Worm (Caenorhabditis elegans) whole organism, L1 larva: ENCODE results near the gene F35H10.10.

Source experiments
- C34B4.2 ChIP-seq: sonication (generic microtip); optimal IDR thresholded peaks from 2 replicates; lab custom pipeline; 2017; ENCODE audit warnings: mild to moderate bottlenecking, missing genetic modification characterization, missing compliant biosample characterization
- F16B12.6 ChIP-seq: fragments of 150-350 bp; optimal IDR thresholded peaks from 2 replicates; lab custom pipeline; 2014; ENCODE audit warnings: missing biosample characterization, missing genetic modification characterization
- aha-1 ChIP-seq: fragments of 150-350 bp; optimal IDR thresholded peaks from 2 replicates; lab custom pipeline; 2014; ENCODE audit warnings: missing biosample characterization, missing genetic modification characterization
- alr-1 ChIP-seq: fragments of 200-800 bp; sonication (Bioruptor generic); optimal IDR thresholded peaks from 2 replicates; lab custom pipeline; 2018; ENCODE audit warnings: borderline replicate concordance, mild to moderate bottlenecking, missing genetic modification characterization, missing compliant biosample characterization
- ama-1 ChIP-seq: fragments of 150-350 bp; optimal IDR thresholded peaks from 2 replicates; lab custom pipeline; 2014
- blmp-1 ChIP-seq: fragments of 150-350 bp; optimal IDR thresholded peaks from 2 replicates; lab custom pipeline; 2014; ENCODE audit warnings: missing biosample characterization, missing genetic modification characterization
- ceh-63 ChIP-seq: fragments of 200-800 bp; sonication (Bioruptor generic); optimal IDR thresholded peaks from 2 replicates; lab custom pipeline; 2018; ENCODE audit warnings: mild to moderate bottlenecking, missing genetic modification characterization, missing compliant biosample characterization
- ceh-8 ChIP-seq: fragments of 200-800 bp; sonication (Bioruptor generic); optimal IDR thresholded peaks from 2 replicates; lab custom pipeline; 2018; ENCODE audit warnings: mild to moderate bottlenecking, missing genetic modification characterization, moderate library complexity, missing compliant biosample characterization
- ceh-90 ChIP-seq: sonication (generic microtip); optimal IDR thresholded peaks from 2 replicates; lab custom pipeline; 2016; ENCODE audit warnings: missing genetic modification characterization, missing compliant biosample characterization
- ces-1 ChIP-seq: fragments of 150-350 bp; optimal IDR thresholded peaks from 2 replicates; lab custom pipeline; 2014; ENCODE audit warnings: missing biosample characterization, missing genetic modification reagents, missing genetic modification characterization
- dpl-1 ChIP-seq, 3 experiments: fragments of 150-350 bp in 2 of 3; sonication (generic microtip) in 1 of 3; optimal IDR thresholded peaks; 2 replicates each; lab custom pipeline; 2014 to 2017; ENCODE audit warnings: missing biosample characterization in 3 of 3, missing genetic modification characterization in 3 of 3, missing genetic modification reagents in 3 of 3
- dsc-1 ChIP-seq: sonication (generic microtip); optimal IDR thresholded peaks from 2 replicates; lab custom pipeline; 2016; ENCODE audit warnings: mild to moderate bottlenecking, missing genetic modification characterization, missing compliant biosample characterization
- efl-1 ChIP-seq, 4 experiments: fragments of 150-350 bp; optimal IDR thresholded peaks in 3 of 4; peaks in 1 of 4; 1 replicate in 1 of 4; 2 replicates in 3 of 4; lab custom pipeline; 2014; ENCODE audit warnings: missing biosample characterization in 2 of 4, missing genetic modification characterization in 2 of 4, missing genetic modification reagents in 2 of 4
- efl-3 ChIP-seq: fragments of 200-800 bp; sonication (Bioruptor generic); optimal IDR thresholded peaks from 2 replicates; lab custom pipeline; 2018; ENCODE audit warnings: mild to moderate bottlenecking, missing genetic modification characterization, missing compliant biosample characterization
- egl-13 ChIP-seq: sonication (generic microtip); optimal IDR thresholded peaks from 2 replicates; lab custom pipeline; 2016; ENCODE audit warnings: missing genotype, missing genetic modification reagents, missing genetic modification characterization, missing compliant biosample characterization
- elt-2 ChIP-seq: sonication (generic microtip); optimal IDR thresholded peaks from 2 replicates; lab custom pipeline; 2016; ENCODE audit warnings: missing genetic modification characterization, mild to moderate bottlenecking, inconsistent platforms, missing compliant biosample characterization, missing genetic modification reagents
- elt-3 ChIP-seq, 6 experiments: fragments of 150-350 bp in 1 of 6; sonication (generic microtip); optimal IDR thresholded peaks; 2 replicates each; lab custom pipeline; 2017 to 2018; ENCODE audit warnings: missing biosample characterization in 6 of 6, missing genetic modification characterization in 6 of 6, inconsistent platforms in 1 of 6
- ets-5 ChIP-seq: fragments of 200-800 bp; sonication (Bioruptor generic); IDR thresholded peaks from 2 replicates; pipeline ENCODE4 v1.3.6; 2022; ENCODE audit warnings: missing genetic modification characterization, missing compliant biosample characterization
- grh-1 ChIP-seq: fragments of 200-800 bp; sonication (Bioruptor generic); IDR thresholded peaks from 2 replicates; pipeline ENCODE4 v1.3.6; 2022; ENCODE audit warnings: missing genetic modification reagents, missing genetic modification characterization, missing compliant biosample characterization
- hpl-2 ChIP-seq: fragments of 150-350 bp; optimal IDR thresholded peaks from 2 replicates; lab custom pipeline; 2014; ENCODE audit warnings: missing biosample characterization, missing genetic modification reagents, missing genetic modification characterization
- irx-1 ChIP-seq: sonication (generic microtip); optimal IDR thresholded peaks from 2 replicates; lab custom pipeline; 2016; ENCODE audit warnings: missing genetic modification characterization, missing compliant biosample characterization
- jun-1 ChIP-seq: fragments of 150-350 bp; optimal IDR thresholded peaks from 2 replicates; lab custom pipeline; 2014; ENCODE audit warnings: missing biosample characterization, missing genetic modification reagents, missing genetic modification characterization
- lin-14 ChIP-seq: fragments of 200-800 bp; sonication (Bioruptor generic); optimal IDR thresholded peaks from 2 replicates; lab custom pipeline; 2018; ENCODE audit warnings: mild to moderate bottlenecking, missing genetic modification characterization, moderate library complexity, missing compliant biosample characterization
- lin-15B ChIP-seq: fragments of 150-350 bp; sonication (generic microtip); optimal IDR thresholded peaks from 3 replicates; lab custom pipeline; 2014; ENCODE audit warnings: missing biosample characterization, missing genetic modification characterization
- lin-35 ChIP-seq, 2 experiments: fragments of 150-350 bp; optimal IDR thresholded peaks; 2 replicates each; lab custom pipeline; 2014; ENCODE audit warnings: missing biosample characterization in 2 of 2, missing genetic modification characterization in 2 of 2, missing genetic modification reagents in 2 of 2
- lin-39 ChIP-seq: fragments of 150-350 bp; optimal IDR thresholded peaks from 2 replicates; lab custom pipeline; 2014; ENCODE audit warnings: missing biosample characterization, missing genetic modification reagents, missing genetic modification characterization
- lir-3 ChIP-seq: sonication (generic microtip); optimal IDR thresholded peaks from 2 replicates; lab custom pipeline; 2016; ENCODE audit warnings: mild to moderate bottlenecking, missing genetic modification characterization, moderate library complexity, missing compliant biosample characterization; ENCODE audit not compliant: poor library complexity
- lsy-2 ChIP-seq, 2 experiments: fragments of 150-350 bp; optimal IDR thresholded peaks; 2 replicates each; lab custom pipeline; 2014; ENCODE audit warnings: missing biosample characterization in 2 of 2, missing genetic modification characterization in 2 of 2
- nhr-11 ChIP-seq: fragments of 150-350 bp; optimal IDR thresholded peaks from 2 replicates; lab custom pipeline; 2014; ENCODE audit warnings: missing biosample characterization, missing genetic modification characterization
- nhr-12 ChIP-seq: sonication (generic microtip); optimal IDR thresholded peaks from 2 replicates; lab custom pipeline; 2017; ENCODE audit warnings: missing biosample characterization, missing genetic modification characterization
- nhr-19 ChIP-seq: fragments of 200-800 bp; sonication (Bioruptor generic); conservative IDR thresholded peaks from 2 replicates; pipeline ENCODE4 v1.3.6; 2022; ENCODE audit warnings: missing genetic modification characterization, missing compliant biosample characterization
- nhr-47 ChIP-seq: sonication (generic microtip); optimal IDR thresholded peaks from 2 replicates; lab custom pipeline; 2016; ENCODE audit warnings: mild to moderate bottlenecking, missing genetic modification characterization, moderate library complexity, missing compliant biosample characterization
- nhr-71 ChIP-seq: sonication (generic microtip); optimal IDR thresholded peaks from 2 replicates; lab custom pipeline; 2016; ENCODE audit warnings: mild to moderate bottlenecking, missing genetic modification characterization, moderate library complexity, missing compliant biosample characterization
- nhr-76 ChIP-seq: sonication (generic microtip); optimal IDR thresholded peaks from 2 replicates; lab custom pipeline; 2017; ENCODE audit warnings: missing biosample characterization, missing genetic modification characterization
- nhr-77 ChIP-seq: fragments of 150-350 bp; optimal IDR thresholded peaks from 2 replicates; lab custom pipeline; 2014; ENCODE audit warnings: missing biosample characterization, missing genetic modification characterization
- nhr-85 ChIP-seq: sonication (generic microtip); peaks from one replicate; lab custom pipeline; 2016; ENCODE audit warnings: missing genetic modification characterization, inconsistent platforms, missing compliant biosample characterization
- nhr-90 ChIP-seq: sonication (generic microtip); optimal IDR thresholded peaks from 2 replicates; lab custom pipeline; 2016; ENCODE audit warnings: mild to moderate bottlenecking, missing genetic modification characterization, missing compliant biosample characterization; ENCODE audit not compliant: poor library complexity
- pag-3 ChIP-seq: sonication (generic microtip); optimal IDR thresholded peaks from 2 replicates; lab custom pipeline; 2017; ENCODE audit warnings: missing genetic modification characterization, mild to moderate bottlenecking, missing compliant biosample characterization, antibody characterized with exemption, borderline replicate concordance; ENCODE audit not compliant: insufficient read depth
- pqm-1 ChIP-seq: sonication (generic microtip); optimal IDR thresholded peaks from 3 replicates; lab custom pipeline; 2017; ENCODE audit warnings: missing biosample characterization, missing genetic modification characterization
- rnt-1 ChIP-seq: sonication (generic microtip); optimal IDR thresholded peaks from 2 replicates; lab custom pipeline; 2016; ENCODE audit warnings: mild to moderate bottlenecking, missing genetic modification characterization, moderate library complexity, missing compliant biosample characterization
- skn-1 ChIP-seq: fragments of 150-350 bp; optimal IDR thresholded peaks from 2 replicates; lab custom pipeline; 2014; ENCODE audit warnings: missing biosample characterization, missing genetic modification characterization
- swsn-7 ChIP-seq: sonication (generic microtip); optimal IDR thresholded peaks from 2 replicates; lab custom pipeline; 2016; ENCODE audit warnings: missing genetic modification characterization, missing compliant biosample characterization
- tbx-2 ChIP-seq: sonication (generic microtip); optimal IDR thresholded peaks from 2 replicates; lab custom pipeline; 2016; ENCODE audit warnings: missing genetic modification characterization, missing compliant biosample characterization
- tlp-1 ChIP-seq: fragments of 150-350 bp; optimal IDR thresholded peaks from 2 replicates; lab custom pipeline; 2014; ENCODE audit warnings: missing biosample characterization, missing genetic modification characterization
- unc-30 ChIP-seq: sonication (generic microtip); optimal IDR thresholded peaks from 2 replicates; lab custom pipeline; 2017; ENCODE audit warnings: missing biosample characterization, missing genetic modification characterization
- unc-62 ChIP-seq: fragments of 150-350 bp; optimal IDR thresholded peaks from 2 replicates; lab custom pipeline; 2014; ENCODE audit warnings: missing biosample characterization, missing genetic modification reagents, missing genetic modification characterization
- unc-86 ChIP-seq: sonication (generic microtip); optimal IDR thresholded peaks from 2 replicates; lab custom pipeline; 2016; ENCODE audit warnings: missing genetic modification characterization, missing compliant biosample characterization
- unc-98 ChIP-seq: fragments of 200-800 bp; sonication (Bioruptor generic); IDR thresholded peaks from 2 replicates; pipeline ENCODE4 v1.3.6; 2022; ENCODE audit warnings: missing genetic modification characterization, missing compliant biosample characterization
- vab-15 ChIP-seq: sonication (generic microtip); optimal IDR thresholded peaks from 2 replicates; lab custom pipeline; 2017; ENCODE audit warnings: missing genotype, mild to moderate bottlenecking, missing genetic modification characterization, missing compliant biosample characterization
- xbp-1 ChIP-seq: sonication (generic microtip); optimal IDR thresholded peaks from 2 replicates; lab custom pipeline; 2016; ENCODE audit warnings: missing genetic modification characterization, missing compliant biosample characterization
- zip-4 ChIP-seq: fragments of 200-800 bp; sonication (Bioruptor generic); optimal IDR thresholded peaks from 2 replicates; lab custom pipeline; 2018; ENCODE audit warnings: mild to moderate bottlenecking, missing genetic modification characterization, moderate library complexity, missing compliant biosample characterization

F35H10.10 gene

DNA sequence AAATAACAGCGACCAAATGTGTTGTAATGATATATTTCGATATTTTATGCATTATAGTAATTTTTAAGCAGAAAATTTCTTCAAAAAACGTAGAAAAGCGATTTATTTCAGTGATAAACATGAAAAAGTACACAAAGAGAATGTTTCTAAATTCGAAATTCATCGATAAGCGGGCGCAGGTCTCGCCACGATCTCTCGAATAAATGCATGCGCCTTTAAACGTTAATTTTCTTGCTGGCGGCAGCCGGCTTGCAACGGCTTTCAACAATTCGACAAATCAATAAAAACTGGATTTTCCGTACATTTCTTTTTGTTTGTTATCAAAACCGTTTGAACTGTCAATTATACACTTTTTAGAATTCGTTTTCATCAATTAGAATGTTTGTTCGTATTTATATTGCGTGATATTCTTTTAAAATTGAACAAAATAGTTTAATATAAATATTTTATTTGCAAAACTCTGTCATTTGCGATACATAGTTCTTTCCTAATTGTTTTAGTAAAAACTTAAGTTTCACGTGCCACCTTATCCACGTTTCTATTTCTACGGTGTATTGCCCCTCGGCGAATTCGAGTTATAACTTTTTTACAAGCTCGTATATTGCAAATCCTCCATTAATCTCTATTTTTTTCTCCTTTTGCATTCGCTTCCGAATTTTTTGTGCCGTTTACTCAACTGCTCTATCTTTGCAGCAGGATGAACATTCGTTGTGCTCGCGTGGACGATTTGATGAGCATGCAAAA, 23.0 kb downstream of the F35H10.10 start, which contains the start of gene daf-31 (continued):
- TF ChIP-seq elt-3 (tag; optimal IDR thresholded peaks at IDR 0.05; lab: Kevin White, UChicago) (peak in 1 of 6 experiments; percentile 57), nhr-85 (tag; lab: Kevin White, UChicago) (no peak), egl-13 (tag; lab: Kevin White, UChicago) (no peak), dpl-1 (GFP tag; optimal IDR thresholded peaks at IDR 0.05; lab: Kevin White, UChicago) (peak; percentile 50 to 78 (median 64)), lin-35 (GFP tag; optimal IDR thresholded peaks at IDR 0.05; lab: Kevin White, UChicago) (peak; percentile 71 to 83), xbp-1 (tag; lab: Kevin White, UChicago) (peak; percentile 39), efl-1 (optimal IDR thresholded peaks at IDR 0.05; lab: Kevin White, UChicago) (peak; percentile 72 to 73), efl-1 (GFP tag; optimal IDR thresholded peaks at IDR 0.05 in 1 of 2; lab: Kevin White, UChicago) (peak; percentile 68 to 96), dsc-1 (tag; lab: Kevin White, UChicago) (peak; percentile 35), zip-4 (GFP tag; lab: Kevin White, UChicago) (no peak), tbx-2 (tag; lab: Kevin White, UChicago) (peak; percentile 18), ceh-90 (no peak), unc-62 (no peak), nhr-90 (tag; lab: Kevin White, UChicago) (peak; percentile 6), aha-1 (tag; lab: Kevin White, UChicago) (no peak), swsn-7 (tag; lab: Kevin White, UChicago) (peak; percentile 50), tlp-1 (tag; lab: Kevin White, UChicago) (no peak), grh-1 (GFP tag; lab: Robert Waterston, UW) (no peak), pqm-1 (no peak), lin-15B (peak; percentile 18), nhr-19 (GFP tag; lab: Robert Waterston, UW) (no peak), unc-86 (no peak), nhr-47 (tag; lab: Kevin White, UChicago) (peak; percentile 45), efl-3 (GFP tag; lab: Kevin White, UChicago) (no peak), C34B4.2 (tag; lab: Kevin White, UChicago) (no peak), ces-1 (GFP tag; lab: Kevin White, UChicago) (no peak), lin-39 (tag; lab: Kevin White, UChicago) (no peak), vab-15 (no peak), alr-1 (no peak), nhr-11 (tag; lab: Kevin White, UChicago) (no peak), nhr-77 (tag; lab: Kevin White, UChicago) (no peak), irx-1 (tag; lab: Kevin White, UChicago) (peak; percentile 33), lir-3 (tag; lab: Kevin White, UChicago) (no peak), ceh-8 (no peak), nhr-76 (tag; lab: Kevin White, UChicago) (no peak), ceh-63 (GFP tag; lab: Kevin White, UChicago) (no peak), unc-30 (tag; lab: Kevin White, UChicago) (no peak), blmp-1 (tag; lab: Kevin White, UChicago) (peak; percentile 69), F16B12.6 (tag; lab: Kevin White, UChicago) (peak; percentile 34), pag-3 (tag; lab: Kevin White, UChicago) (no peak), elt-2 (tag; lab: Kevin White, UChicago) (no peak), nhr-12 (tag; lab: Kevin White, UChicago) (no peak), unc-98 (GFP tag; lab: Robert Waterston, UW) (no peak), rnt-1 (tag; lab: Kevin White, UChicago) (peak; percentile 39), hpl-2 (GFP tag; lab: Kevin White, UChicago) (no peak), ama-1 (lab: Kevin White, UChicago) (no peak), jun-1 (peak; percentile 5), nhr-71 (tag; lab: Kevin White, UChicago) (peak; percentile 53), ets-5 (GFP tag; lab: Robert Waterston, UW) (no peak), lsy-2 (tag; optimal IDR thresholded peaks at IDR 0.05; lab: Kevin White, UChicago) (peak; percentile 64 to 86), lin-14 (GFP tag; lab: Kevin White, UChicago) (no peak), skn-1 (tag; lab: Kevin White, UChicago) (peak; percentile 2)
